Worm (Caenorhabditis elegans) whole organism, L2 larva: ENCODE measurements around the gene F27B3.6.
A peak's percentile ranks its signal among the peaks of the same experiment; 100 is the strongest.
"Not testable (repeated sequence)": the region's sequence is repeated elsewhere in the genome, so short reads cannot be mapped to it uniquely, and the experiment has no call there.

Source experiments
- aly-2 ChIP-seq: fragments of 150-350 bp; optimal IDR thresholded peaks from 2 replicates; lab custom pipeline; 2014; ENCODE audit warnings: missing biosample characterization, missing genetic modification characterization
- lsy-2 ChIP-seq, 2 experiments: fragments of 150-350 bp in 1 of 2; sonication (generic microtip) in 1 of 2; optimal IDR thresholded peaks; 2 replicates each; lab custom pipeline; 2014 to 2017; ENCODE audit warnings: missing biosample characterization in 2 of 2, missing genetic modification characterization in 2 of 2
- mab-5 ChIP-seq: fragments of 150-350 bp; optimal IDR thresholded peaks from 2 replicates; lab custom pipeline; 2014; ENCODE audit warnings: missing biosample characterization, missing genetic modification characterization
- nhr-12 ChIP-seq: fragments of 150-350 bp; optimal IDR thresholded peaks from 2 replicates; lab custom pipeline; 2014; ENCODE audit warnings: missing biosample characterization, missing genetic modification characterization
- nhr-6 ChIP-seq: fragments of 150-350 bp; optimal IDR thresholded peaks from 2 replicates; lab custom pipeline; 2014; ENCODE audit warnings: missing biosample characterization, missing genetic modification characterization
- skn-1 ChIP-seq: sonication (generic microtip); optimal IDR thresholded peaks from 2 replicates; lab custom pipeline; 2017; ENCODE audit warnings: missing biosample characterization, missing genetic modification characterization
- snpc-4 ChIP-seq: fragments of 150-350 bp; optimal IDR thresholded peaks from 2 replicates; lab custom pipeline; 2014; ENCODE audit warnings: missing biosample characterization, missing genetic modification characterization
- ztf-11 ChIP-seq: sonication (generic microtip); optimal IDR thresholded peaks from 2 replicates; lab custom pipeline; 2017; ENCODE audit warnings: missing biosample characterization, missing genetic modification characterization

DNA sequence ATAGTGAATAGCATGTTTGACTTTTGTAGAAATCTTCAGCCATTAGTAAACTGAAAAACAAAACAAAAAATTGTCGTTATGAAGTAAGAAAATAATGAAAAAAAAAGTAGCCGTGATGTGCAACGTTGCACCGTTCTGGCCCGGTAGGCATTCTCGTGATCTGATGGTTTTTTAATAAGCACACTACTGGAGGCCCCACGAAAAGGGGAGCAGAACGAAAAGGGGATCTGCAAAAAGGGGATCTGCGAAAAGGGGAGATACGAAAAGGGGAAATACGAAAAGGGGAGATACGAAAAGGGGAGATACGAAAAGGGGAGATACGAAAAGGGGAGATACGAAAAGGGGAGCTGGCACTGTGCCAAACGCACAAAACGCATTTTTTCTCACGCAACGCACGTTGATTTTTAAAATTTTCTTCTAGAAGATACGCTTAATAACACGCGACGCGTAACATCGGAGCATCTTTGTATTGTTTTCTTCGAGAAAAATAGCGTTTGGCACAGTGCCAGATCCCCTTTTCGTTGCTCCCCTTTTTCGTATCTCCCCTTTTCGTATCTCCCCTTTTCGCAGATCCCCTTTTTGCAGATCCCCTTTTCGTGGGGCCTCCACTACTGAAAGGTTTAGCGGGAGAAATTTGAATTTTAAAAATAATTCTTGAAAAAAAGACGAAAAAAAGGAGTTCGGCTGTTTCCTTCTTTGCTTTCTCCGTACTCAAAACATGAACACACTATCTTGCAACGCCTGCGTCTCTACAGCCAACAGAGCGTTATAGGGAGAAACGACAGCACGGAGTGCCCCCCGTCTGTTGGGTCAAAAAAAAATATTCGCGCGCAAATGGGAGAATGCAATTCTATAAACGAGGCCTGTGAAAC is 27.0 kb downstream of the F27B3.6 start, which contains the start of gene C09E7.7:
- TF ChIP-seq mab-5 (tag; lab: Kevin White, UChicago); ztf-11 (tag; lab: Kevin White, UChicago); skn-1 (tag; lab: Kevin White, UChicago); nhr-6 (tag; lab: Kevin White, UChicago); nhr-12; snpc-4 (tag; lab: Kevin White, UChicago); aly-2 (tag; lab: Kevin White, UChicago): not testable (repeated sequence)
- TF ChIP-seq lsy-2 (tag; optimal IDR thresholded peaks at IDR 0.05; lab: Kevin White, UChicago) = peak; percentile 45 to 48
